Fruit fly (Drosophila melanogaster) whole organism, embryonic: ENCODE results near the gene Ttc19.

Experiments used
- B-H1 ChIP-seq: fragments of 200-800 bp; sonication (Bioruptor generic); IDR thresholded peaks from 3 replicates; pipeline ENCODE4 v1.3.6; 2022; ENCODE audit warnings: missing biosample characterization, missing genetic modification characterization
- Blimp-1 ChIP-seq: fragments of 200-800 bp; sonication (Bioruptor generic); optimal IDR thresholded peaks from 3 replicates; lab custom pipeline; 2018; ENCODE audit warnings: missing biosample characterization, missing genetic modification characterization, mild to moderate bottlenecking, moderate library complexity, missing genetic modification reagents
- Bteb2 ChIP-seq: fragments of 200-800 bp; sonication (Bioruptor generic); optimal IDR thresholded peaks from 2 replicates; lab custom pipeline; 2016; ENCODE audit warnings: missing biosample characterization, missing genetic modification characterization
- CG1024 ChIP-seq: fragments of 200-800 bp; sonication (Bioruptor generic); IDR thresholded peaks from 2 replicates; pipeline ENCODE4 v1.3.6; 2022; ENCODE audit warnings: missing biosample characterization, missing genetic modification characterization
- CG10267 ChIP-seq: fragments of 200-800 bp; sonication (Bioruptor generic); optimal IDR thresholded peaks from 2 replicates; lab custom pipeline; 2018; ENCODE audit warnings: missing biosample characterization, mild to moderate bottlenecking, missing genetic modification characterization, moderate library complexity
- CG10979 ChIP-seq: fragments of 200-800 bp; sonication (Bioruptor generic); optimal IDR thresholded peaks from 2 replicates; lab custom pipeline; 2018; ENCODE audit warnings: missing biosample characterization, mild to moderate bottlenecking, missing genetic modification characterization, moderate library complexity
- CG11085 ChIP-seq: fragments of 200-800 bp; sonication (Bioruptor generic); IDR thresholded peaks from 2 replicates; pipeline ENCODE4 v1.3.6; 2022; ENCODE audit warnings: missing biosample characterization, missing genetic modification characterization
- CG11398 ChIP-seq: fragments of 200-800 bp; sonication (Bioruptor generic); optimal IDR thresholded peaks from 2 replicates; lab custom pipeline; 2016; ENCODE audit warnings: missing biosample characterization, missing genetic modification characterization
- CG11695 ChIP-seq: fragments of 200-800 bp; sonication (Bioruptor generic); IDR thresholded peaks from 3 replicates; pipeline ENCODE4 v1.3.6; 2022; ENCODE audit warnings: missing biosample characterization, missing genetic modification characterization
- CG12071 ChIP-seq: fragments of 200-800 bp; sonication (Bioruptor generic); optimal IDR thresholded peaks from 3 replicates; lab custom pipeline; 2018; ENCODE audit warnings: missing biosample characterization, mild to moderate bottlenecking, missing genetic modification characterization
- CG12155 ChIP-seq: fragments of 200-800 bp; sonication (Bioruptor generic); optimal IDR thresholded peaks from 3 replicates; lab custom pipeline; 2016; ENCODE audit warnings: missing biosample characterization, missing genetic modification characterization
- CG14667 ChIP-seq: fragments of 200-800 bp; sonication (Bioruptor generic); IDR thresholded peaks from 2 replicates; pipeline ENCODE4 v1.3.6; 2022; ENCODE audit warnings: missing biosample characterization, missing genetic modification characterization
- CG15514 ChIP-seq: fragments of 200-800 bp; sonication (Bioruptor generic); optimal IDR thresholded peaks from 3 replicates; lab custom pipeline; 2017; ENCODE audit warnings: missing biosample characterization, missing genetic modification characterization, mild to moderate bottlenecking, moderate library complexity, missing genetic modification reagents
- CG15696 ChIP-seq: fragments of 200-800 bp; sonication (Bioruptor generic); optimal IDR thresholded peaks from 2 replicates; lab custom pipeline; 2019; ENCODE audit warnings: missing biosample characterization, mild to moderate bottlenecking, missing genetic modification characterization, moderate library complexity
- CG17328 ChIP-seq: fragments of 200-800 bp; sonication (Bioruptor generic); IDR thresholded peaks from 2 replicates; pipeline ENCODE4 v1.3.6; 2022; ENCODE audit warnings: missing biosample characterization, missing genetic modification characterization
- CG2116 ChIP-seq: fragments of 200-800 bp; sonication (Bioruptor generic); optimal IDR thresholded peaks from 3 replicates; lab custom pipeline; 2018; ENCODE audit warnings: missing biosample characterization, mild to moderate bottlenecking, missing genetic modification characterization
- CG34422 ChIP-seq: fragments of 200-800 bp; sonication (Bioruptor generic); IDR thresholded peaks from 3 replicates; pipeline ENCODE4 v1.3.6; 2022; ENCODE audit warnings: missing biosample characterization, missing genetic modification characterization
- CG6854 ChIP-seq: fragments of 200-800 bp; sonication (Bioruptor generic); optimal IDR thresholded peaks from 3 replicates; lab custom pipeline; 2017; ENCODE audit warnings: missing biosample characterization, mild to moderate bottlenecking, missing genetic modification characterization
- CG7839 ChIP-seq: fragments of 200-800 bp; sonication (Bioruptor generic); optimal IDR thresholded peaks from 3 replicates; lab custom pipeline; 2018; ENCODE audit warnings: missing biosample characterization, mild to moderate bottlenecking, missing genetic modification characterization, moderate library complexity
- CG8290 ChIP-seq, 3 experiments: fragments of 200-800 bp; sonication (Bioruptor generic); optimal IDR thresholded peaks; 2 replicates each; lab custom pipeline; 2016 to 2019; ENCODE audit warnings: missing biosample characterization in 3 of 3, missing genetic modification characterization in 3 of 3, mild to moderate bottlenecking in 2 of 3, moderate library complexity in 1 of 3
- CG8944 ChIP-seq: fragments of 200-800 bp; sonication (Bioruptor generic); optimal IDR thresholded peaks from 3 replicates; lab custom pipeline; 2016; ENCODE audit warnings: missing biosample characterization, missing genetic modification characterization
- CG9817 ChIP-seq: fragments of 200-800 bp; sonication (Bioruptor generic); optimal IDR thresholded peaks from 2 replicates; lab custom pipeline; 2018; ENCODE audit warnings: missing biosample characterization, mild to moderate bottlenecking, missing genetic modification characterization, moderate library complexity
- D19A ChIP-seq: fragments of 200-800 bp; optimal IDR thresholded peaks from 3 replicates; lab custom pipeline; 2019; ENCODE audit warnings: missing biosample characterization, mild to moderate bottlenecking, missing genetic modification characterization, moderate library complexity
- Dfd ChIP-seq, 2 experiments: fragments of >200 bp; optimal IDR thresholded peaks; 2 replicates each; lab custom pipeline; 2017; ENCODE audit warnings: missing biosample characterization in 2 of 2, missing genetic modification characterization in 2 of 2
- Dll ChIP-seq: fragments of 200-800 bp; sonication (Bioruptor generic); IDR thresholded peaks from 4 replicates; pipeline ENCODE4 v1.3.6; 2022; ENCODE audit warnings: missing biosample characterization, missing genetic modification characterization; ENCODE audit not compliant: partially characterized antibody
- Elba2 ChIP-seq: fragments of 200-800 bp; sonication (Bioruptor generic); optimal IDR thresholded peaks from 3 replicates; lab custom pipeline; 2016; ENCODE audit warnings: missing biosample characterization, missing genetic modification characterization
- Gug ChIP-seq: fragments of 200-800 bp; sonication (Bioruptor generic); IDR thresholded peaks from 4 replicates; pipeline ENCODE4 v1.3.6; 2022; ENCODE audit warnings: missing biosample characterization, missing genetic modification characterization
- Nf-YB ChIP-seq: fragments of 200-800 bp; sonication (Bioruptor generic); optimal IDR thresholded peaks from 3 replicates; lab custom pipeline; 2019; ENCODE audit warnings: missing biosample characterization, mild to moderate bottlenecking, missing genetic modification characterization, moderate library complexity
- NfI ChIP-seq: fragments of 200-800 bp; sonication (Bioruptor generic); optimal IDR thresholded peaks from 3 replicates; lab custom pipeline; 2018; ENCODE audit warnings: missing biosample characterization, mild to moderate bottlenecking, missing genetic modification characterization, moderate library complexity
- Sry-β ChIP-seq: fragments of 200-800 bp; sonication (Bioruptor generic); optimal IDR thresholded peaks from 2 replicates; lab custom pipeline; 2018; ENCODE audit warnings: missing biosample characterization, mild to moderate bottlenecking, missing genetic modification characterization, moderate library complexity
- Xrp1 ChIP-seq: fragments of 200-800 bp; sonication (Bioruptor generic); IDR thresholded peaks from 2 replicates; pipeline ENCODE4 v1.3.6; 2022; ENCODE audit warnings: missing biosample characterization, missing genetic modification characterization
- aop ChIP-seq: fragments of 200-800 bp; sonication (Bioruptor generic); IDR thresholded peaks from 2 replicates; pipeline ENCODE4 v1.3.6; 2022; ENCODE audit warnings: missing biosample characterization, missing genetic modification characterization
- cato ChIP-seq: fragments of 200-800 bp; sonication (Bioruptor generic); optimal IDR thresholded peaks from 2 replicates; lab custom pipeline; 2016; ENCODE audit warnings: missing biosample characterization, missing genetic modification characterization, borderline replicate concordance
- cg ChIP-seq: fragments of 200-800 bp; sonication (Bioruptor generic); optimal IDR thresholded peaks from 3 replicates; lab custom pipeline; 2019; ENCODE audit warnings: missing biosample characterization, mild to moderate bottlenecking, missing genetic modification characterization, moderate library complexity
- dati ChIP-seq: fragments of 200-800 bp; sonication (Bioruptor generic); IDR thresholded peaks from 2 replicates; pipeline ENCODE4 v1.3.6; 2022; ENCODE audit warnings: missing biosample characterization, missing genetic modification characterization
- dm ChIP-seq: fragments of 200-800 bp; sonication (Bioruptor generic); optimal IDR thresholded peaks from 3 replicates; lab custom pipeline; 2016; ENCODE audit warnings: missing biosample characterization, missing genetic modification characterization
- dysf ChIP-seq: fragments of 200-800 bp; sonication (Bioruptor generic); IDR thresholded peaks from 3 replicates; pipeline ENCODE4 v1.3.6; 2022; ENCODE audit warnings: missing biosample characterization, missing genetic modification characterization
- emc ChIP-seq: fragments of 200-800 bp; sonication (Bioruptor generic); optimal IDR thresholded peaks from 2 replicates; lab custom pipeline; 2016; ENCODE audit warnings: missing biosample characterization, missing genetic modification characterization
- ems ChIP-seq: fragments of 200-800 bp; sonication (Bioruptor generic); optimal IDR thresholded peaks from 3 replicates; lab custom pipeline; 2016; ENCODE audit warnings: missing biosample characterization, missing genetic modification characterization
- eyg ChIP-seq: fragments of 200-800 bp; sonication (Bioruptor generic); optimal IDR thresholded peaks from 3 replicates; lab custom pipeline; 2016; ENCODE audit warnings: missing biosample characterization, missing genetic modification characterization
- fru ChIP-seq: fragments of >200 bp; optimal IDR thresholded peaks from 2 replicates; lab custom pipeline; 2017
- grau ChIP-seq: fragments of 200-800 bp; optimal IDR thresholded peaks from 3 replicates; lab custom pipeline; 2019; ENCODE audit warnings: missing biosample characterization, mild to moderate bottlenecking, missing genetic modification characterization, moderate library complexity
- hth ChIP-seq: fragments of >200 bp; optimal IDR thresholded peaks from 2 replicates; lab custom pipeline; 2017; ENCODE audit warnings: inconsistent platforms
- lmd ChIP-seq: fragments of 200-800 bp; sonication (Bioruptor generic); IDR thresholded peaks from 2 replicates; pipeline ENCODE4 v1.3.6; 2022; ENCODE audit warnings: missing biosample characterization, missing genetic modification characterization
- nau ChIP-seq: fragments of 200-800 bp; sonication (Bioruptor generic); optimal IDR thresholded peaks from 3 replicates; lab custom pipeline; 2017; ENCODE audit warnings: missing biosample characterization, mild to moderate bottlenecking, missing genetic modification characterization, missing genetic modification reagents
- ranshi ChIP-seq: fragments of 200-800 bp; sonication (Bioruptor generic); IDR thresholded peaks from 2 replicates; pipeline ENCODE4 v1.3.6; 2022; ENCODE audit warnings: missing biosample characterization, missing genetic modification characterization
- scrt ChIP-seq: fragments of 200-800 bp; sonication (Bioruptor generic); optimal IDR thresholded peaks from 2 replicates; lab custom pipeline; 2018; ENCODE audit warnings: missing biosample characterization, mild to moderate bottlenecking, missing genetic modification characterization, moderate library complexity
- sens ChIP-seq: fragments of 200-800 bp; sonication (Bioruptor generic); peaks from one replicate; lab custom pipeline; 2016; ENCODE audit warnings: missing biosample characterization, missing genetic modification characterization
- sob ChIP-seq: fragments of 200-800 bp; sonication (Bioruptor generic); IDR thresholded peaks from 2 replicates; pipeline ENCODE4 v1.3.6; 2022; ENCODE audit warnings: missing biosample characterization, missing genetic modification characterization
- unpg ChIP-seq: fragments of 200-800 bp; sonication (Bioruptor generic); optimal IDR thresholded peaks from 3 replicates; lab custom pipeline; 2018; ENCODE audit warnings: missing biosample characterization, mild to moderate bottlenecking, missing genetic modification characterization, moderate library complexity

The Ttc19 gene

dm6 chr2L:19026491-19027197, 18.3 kb downstream of the Ttc19 start (continued):
- TF ChIP-seq CG34422 (GFP tag; lab: Robert Waterston, UW) (0 out of 3 replicates have a peak, but pooled peaks have one; percentile 39), CG9817 (peak; percentile 22), Bteb2 (GFP tag; lab: Kevin White, UChicago) (peak; percentile 1), CG8290 (GFP tag; optimal IDR thresholded peaks at IDR 0.05; lab: Kevin White, UChicago) (no peak), CG8290 (tag; optimal IDR thresholded peaks at IDR 0.05; lab: Kevin White, UChicago) (peak in 1 of 2 experiments; percentile 52), hth (lab: Kevin White, UChicago) (no peak), nau (GFP tag; lab: Kevin White, UChicago) (peak; percentile 45), dm (GFP tag; lab: Kevin White, UChicago) (no peak), aop (GFP tag; lab: Robert Waterston, UW) (no peak), CG1024 (GFP tag; lab: Robert Waterston, UW) (no peak), CG11695 (GFP tag; lab: Robert Waterston, UW) (peak; percentile 46; the same call in 1 of the 3 replicates), grau (tag; lab: Kevin White, UChicago) (peak; percentile 75), dysf (GFP tag; lab: Robert Waterston, UW) (peak; percentile 66; the same call in 2 of the 3 replicates), cato (no peak), dati (GFP tag; lab: Robert Waterston, UW) (no peak), CG10979 (tag; lab: Kevin White, UChicago) (peak; percentile 47), fru (lab: Kevin White, UChicago) (no peak), scrt (GFP tag; lab: Kevin White, UChicago) (peak; percentile 64), unpg (GFP tag; lab: Kevin White, UChicago) (peak; percentile 44), lmd (GFP tag; lab: Robert Waterston, UW) (no peak; the same call in none of the 2 replicates), eyg (GFP tag; lab: Kevin White, UChicago) (peak; percentile 11), D19A (tag; lab: Kevin White, UChicago) (peak; percentile 41), B-H1 (no peak), sob (GFP tag; lab: Robert Waterston, UW) (peak; percentile 35; the same call in 1 of the 2 replicates), Sry-β (GFP tag; lab: Kevin White, UChicago) (no peak), CG12071 (GFP tag; lab: Kevin White, UChicago) (peak; percentile 25), sens (GFP tag; lab: Kevin White, UChicago) (peak; percentile 48), CG10267 (tag; lab: Kevin White, UChicago) (peak; percentile 40), ranshi (GFP tag; lab: Robert Waterston, UW) (peak; percentile 38; the same call in 1 of the 2 replicates), CG15514 (GFP tag; lab: Kevin White, UChicago) (peak; percentile 43), CG11085 (GFP tag; lab: Robert Waterston, UW) (no peak), NfI (GFP tag; lab: Kevin White, UChicago) (peak; percentile 65), CG6854 (peak; percentile 63), Gug (GFP tag; lab: Robert Waterston, UW) (peak; percentile 9; the same call in 1 of the 4 replicates), Xrp1 (peak; percentile 42; the same call in 1 of the 2 replicates), emc (GFP tag; lab: Kevin White, UChicago) (no peak), CG2116 (no peak), CG7839 (tag; lab: Kevin White, UChicago) (peak; percentile 72), ems (GFP tag; lab: Kevin White, UChicago) (peak; percentile 6), CG15696 (no peak), CG11398 (GFP tag; lab: Kevin White, UChicago) (no peak), CG17328 (GFP tag; lab: Robert Waterston, UW) (no peak), Nf-YB (GFP tag; lab: Kevin White, UChicago) (peak; percentile 14), CG8944 (GFP tag; lab: Kevin White, UChicago) (no peak), Elba2 (no peak), Dll (GFP tag; lab: Robert Waterston, UW) (no peak), CG14667 (GFP tag; lab: Robert Waterston, UW) (no peak), cg (GFP tag; lab: Kevin White, UChicago) (peak; percentile 28), Blimp-1 (peak; percentile 34), Dfd (GFP tag; optimal IDR thresholded peaks at IDR 0.05; lab: Kevin White, UChicago) (no peak), CG12155 (GFP tag; lab: Kevin White, UChicago) (peak; percentile 5)
